Worm (Caenorhabditis elegans): ENCODE data around the gene ent-5.

ent-5 gene

ce11 chrX:4649097-4649496 lies at the start of gene ent-5:
Gene ent-5 (minus strand): TSS chrX:4649197.
- TF ChIP-seq ZK546.5 (tag; optimal IDR thresholded peaks at IDR 0.05) (no peak), daf-12 (tag; optimal IDR thresholded peaks at IDR 0.05) (no peak), hmg-1.1 (GFP tag; IDR thresholded peaks at IDR 0.05) (no peak)

- TF ChIP-seq egl-43 (GFP tag; IDR thresholded peaks at IDR 0.05): no peak
- no peak for TF ChIP-seq D1046.2 (GFP tag; IDR thresholded peaks at IDR 0.05)
- no peak for TF ChIP-seq sdz-12 (GFP tag; optimal IDR thresholded peaks at IDR 0.05)
- TF ChIP-seq ama-1 (optimal IDR thresholded peaks at IDR 0.05): no peak
- TF ChIP-seq spr-1 (tag; optimal IDR thresholded peaks at IDR 0.05): no peak
- TF ChIP-seq nhr-11 (tag; optimal IDR thresholded peaks at IDR 0.05): no peak
- peak; percentile 80 for TF ChIP-seq hlh-11 (tag; optimal IDR thresholded peaks at IDR 0.05)
- peak; percentile 14 for TF ChIP-seq mes-2 (tag; optimal IDR thresholded peaks at IDR 0.05; ENCODE audit: poor library complexity, severe bottlenecking)
- no peak for TF ChIP-seq nhr-48 (tag; optimal IDR thresholded peaks at IDR 0.05)
- no peak for TF ChIP-seq ztf-7 (tag; optimal IDR thresholded peaks at IDR 0.05)
- no peak for TF ChIP-seq aly-2 (tag; optimal IDR thresholded peaks at IDR 0.05)
- TF ChIP-seq mdl-1 (tag; optimal IDR thresholded peaks at IDR 0.05): peak in 1 of 2 experiments; percentile 15
- TF ChIP-seq nhr-6 (tag; optimal IDR thresholded peaks at IDR 0.05): no peak
- TF ChIP-seq pha-4 (GFP tag; IDR thresholded peaks at IDR 0.05): no peak
- TF ChIP-seq pha-4 (tag; optimal IDR thresholded peaks at IDR 0.05): no peak
- TF ChIP-seq nhr-42 (GFP tag; IDR thresholded peaks at IDR 0.05): no peak
- peak; percentile 3 for TF ChIP-seq hlh-30 (tag; optimal IDR thresholded peaks at IDR 0.05; ENCODE audit: insufficient read depth)
- peak; percentile 39 for TF ChIP-seq nhr-77 (tag; optimal IDR thresholded peaks at IDR 0.05)
- no peak for TF ChIP-seq nhr-111 (GFP tag; optimal IDR thresholded peaks at IDR 0.05)
- TF ChIP-seq mxl-2 (GFP tag; conservative IDR thresholded peaks at IDR 0.05): no peak
- no peak for TF ChIP-seq snpc-4 (tag; optimal IDR thresholded peaks at IDR 0.05)
- TF ChIP-seq aha-1 (tag): peak; percentile 17
- TF ChIP-seq pqm-1 (tag; optimal IDR thresholded peaks at IDR 0.05): peak; percentile 67
- no peak for TF ChIP-seq ces-1 (GFP tag; optimal IDR thresholded peaks at IDR 0.05)
- TF ChIP-seq nhr-28 (tag; optimal IDR thresholded peaks at IDR 0.05): peak; percentile 71
- TF ChIP-seq lin-38 (GFP tag; IDR thresholded peaks at IDR 0.05): no peak
- TF ChIP-seq daf-19 (GFP tag; conservative IDR thresholded peaks at IDR 0.05): no peak
- TF ChIP-seq madf-5 (GFP tag; IDR thresholded peaks at IDR 0.05): 0 out of 4 replicates have a peak, but pooled peaks of 1 of the 2 experiments have one; percentile 39
- peak; percentile 20 for TF ChIP-seq T20F7.1 (GFP tag; optimal IDR thresholded peaks at IDR 0.05)
- TF ChIP-seq vab-7 (GFP tag; IDR thresholded peaks at IDR 0.05): no peak
- TF ChIP-seq daf-8 (GFP tag; IDR thresholded peaks at IDR 0.05): no peak
- TF ChIP-seq nhr-102 (tag; optimal IDR thresholded peaks at IDR 0.05): peak; percentile 47
- peak; percentile 79 for TF ChIP-seq dve-1 (tag; optimal IDR thresholded peaks at IDR 0.05; ENCODE audit: insufficient read depth)
- TF ChIP-seq lin-13 (GFP tag; optimal IDR thresholded peaks at IDR 0.05): no peak
- TF ChIP-seq Y75B8A.6 (GFP tag; IDR thresholded peaks at IDR 0.05): no peak
- no peak for TF ChIP-seq ceh-44 (GFP tag; IDR thresholded peaks at IDR 0.05)
- TF ChIP-seq dmd-6 (GFP tag; IDR thresholded peaks at IDR 0.05): peak; percentile 66
- TF ChIP-seq daf-16 (GFP tag; optimal IDR thresholded peaks at IDR 0.05): no peak
- peak; percentile 89 for TF ChIP-seq daf-16 (tag; optimal IDR thresholded peaks at IDR 0.05)
- 0 out of 2 replicates have a peak, but pooled peaks have one; percentile 44 for TF ChIP-seq tra-1 (GFP tag; IDR thresholded peaks at IDR 0.05)
- TF ChIP-seq Y105C5A.15 (GFP tag; IDR thresholded peaks at IDR 0.05): no peak
- TF ChIP-seq php-3 (GFP tag; IDR thresholded peaks at IDR 0.05): 0 out of 2 replicates have a peak, but pooled peaks have one; percentile 37
Measured at ce11 chrX:4698271-4698670, 49.3 kb upstream of the ent-5 start.
